Fruit fly (Drosophila melanogaster) Kc167 (cell line): ENCODE measurements around the gene CG5421.

Source experiments
- Myc ChIP-seq: fragments of >200 bp; optimal IDR thresholded peaks from 2 replicates; lab custom pipeline; 2017; ENCODE audit warnings: missing external identifiers
- ttk ChIP-seq: sonication (Bioruptor generic); optimal IDR thresholded peaks from 2 replicates; lab custom pipeline; 2017; ENCODE audit warnings: missing external identifiers

dm6 chr2L:12473583-12473982, 25.7 kb upstream of the CG5421 start:
- TF ChIP-seq ttk (no peak), Myc (lab: Kevin White, UChicago) (no peak)
